Fruit fly (Drosophila melanogaster): Measurements from ENCODE around the gene CG15741.

dm6 chrX:11796925-11797324 lies 40.9 kb downstream of the CG15741 start:
- TF ChIP-seq CG8478 (optimal IDR thresholded peaks at IDR 0.05) (no peak), CTCF (optimal IDR thresholded peaks at IDR 0.05) (no peak)
